In the genomic region with DNA sequence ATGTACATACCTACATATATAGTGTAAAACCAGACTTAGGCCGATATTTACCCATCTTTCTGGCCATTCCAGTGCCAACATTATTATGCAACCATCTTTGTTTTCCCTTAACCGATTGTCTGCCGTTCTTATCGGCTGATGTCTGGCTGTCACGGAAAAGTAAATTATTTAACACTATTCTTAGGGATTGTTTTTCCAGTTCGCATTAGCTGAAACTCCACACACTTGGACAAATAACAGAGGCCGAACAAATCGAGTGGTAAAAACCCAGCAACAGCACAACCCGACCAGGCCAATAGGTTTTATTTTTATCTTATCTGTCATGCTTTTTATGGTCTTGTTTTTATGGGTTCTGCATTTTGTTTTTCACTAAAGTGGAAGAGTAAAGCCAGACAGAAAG, we compare ENCODE assay signal across 1 fruit fly cellular context.
A peak's percentile ranks its signal among the peaks of the same experiment; 100 is the strongest.
TF ChIP-seq lines count a peak whose summit lies in the region.

No protein-coding gene starts in this region.

TF ChIP-seq in whole organism, embryonic, 481 proteins besides CTCF, POLR2A, EP300 and RAD21 (continued from another document):
- TF ChIP-seq CG10543 (GFP tag; optimal IDR thresholded peaks at IDR 0.05; lab: Kevin White, UChicago) (peak; percentile 6), ci (GFP tag; IDR thresholded peaks at IDR 0.05; lab: Robert Waterston, UW) (peak; percentile 25; the same call in 1 of the 3 replicates), jigr1 (GFP tag; IDR thresholded peaks at IDR 0.05; lab: Robert Waterston, UW) (no peak), CG13894 (tag; optimal IDR thresholded peaks at IDR 0.05; lab: Kevin White, UChicago) (peak; percentile 26), CG2199 (GFP tag; IDR thresholded peaks at IDR 0.05; lab: Robert Waterston, UW) (peak; percentile 85), jing (GFP tag; optimal IDR thresholded peaks at IDR 0.05; lab: Kevin White, UChicago) (no peak), CG18262 (tag; optimal IDR thresholded peaks at IDR 0.05; lab: Kevin White, UChicago) (no peak), run (tag; optimal IDR thresholded peaks at IDR 0.05; lab: Kevin White, UChicago) (no peak), sna (GFP tag; IDR thresholded peaks at IDR 0.05; lab: Robert Waterston, UW; ENCODE audit: partially characterized antibody) (no peak), HHEX (GFP tag; optimal IDR thresholded peaks at IDR 0.05; lab: Kevin White, UChicago) (peak; percentile 35), CG4617 (GFP tag; optimal IDR thresholded peaks at IDR 0.05; lab: Kevin White, UChicago; ENCODE audit: borderline replicate concordance) (no peak), tio (GFP tag; optimal IDR thresholded peaks at IDR 0.05; lab: Kevin White, UChicago) (no peak), sr (GFP tag; IDR thresholded peaks at IDR 0.05; lab: Robert Waterston, UW) (no peak), amos (GFP tag; IDR thresholded peaks at IDR 0.05; lab: Robert Waterston, UW; ENCODE audit: partially characterized antibody) (no peak; the same call in 1 of the 2 replicates), lmd (GFP tag; IDR thresholded peaks at IDR 0.05; lab: Robert Waterston, UW) (no peak), C15 (GFP tag; IDR thresholded peaks at IDR 0.05; lab: Robert Waterston, UW) (no peak), ATbp (GFP tag; optimal IDR thresholded peaks at IDR 0.05; lab: Kevin White, UChicago) (no peak), Elba2 (GFP tag; optimal IDR thresholded peaks at IDR 0.05; lab: Kevin White, UChicago) (no peak), CG7928 (GFP tag; optimal IDR thresholded peaks at IDR 0.05; lab: Kevin White, UChicago) (peak; percentile 13), cad (GFP tag; optimal IDR thresholded peaks at IDR 0.05; lab: Kevin White, UChicago) (peak; percentile 18), cwo (GFP tag; optimal IDR thresholded peaks at IDR 0.05; lab: Kevin White, UChicago) (peak; percentile 13), Spps (tag; optimal IDR thresholded peaks at IDR 0.05; lab: Kevin White, UChicago) (no peak), cg (GFP tag; optimal IDR thresholded peaks at IDR 0.05; lab: Kevin White, UChicago) (no peak), Dbx (GFP tag; IDR thresholded peaks at IDR 0.05; lab: Robert Waterston, UW) (no peak; the same call in 2 of the 3 replicates), BtbVII (GFP tag; optimal IDR thresholded peaks at IDR 0.05; lab: Kevin White, UChicago) (peak; percentile 43), CG18011 (GFP tag; optimal IDR thresholded peaks at IDR 0.05; lab: Kevin White, UChicago) (no peak), CG12769 (tag; optimal IDR thresholded peaks at IDR 0.05; lab: Kevin White, UChicago) (peak; percentile 36), Hr39 (optimal IDR thresholded peaks at IDR 0.05; lab: Kevin White, UChicago) (no peak), CG6654 (GFP tag; optimal IDR thresholded peaks at IDR 0.05; lab: Kevin White, UChicago) (no peak), kah (GFP tag; optimal IDR thresholded peaks at IDR 0.05; lab: Kevin White, UChicago) (no peak), Usf (GFP tag; optimal IDR thresholded peaks at IDR 0.05; lab: Kevin White, UChicago) (no peak), Dll (GFP tag; IDR thresholded peaks at IDR 0.05; lab: Robert Waterston, UW; ENCODE audit: partially characterized antibody) (no peak), CG15073 (GFP tag; optimal IDR thresholded peaks at IDR 0.05; lab: Kevin White, UChicago) (no peak), mirr (GFP tag; optimal IDR thresholded peaks at IDR 0.05; lab: Kevin White, UChicago) (peak; percentile 60), CG6791 (GFP tag; IDR thresholded peaks at IDR 0.05; lab: Robert Waterston, UW; ENCODE audit: partially characterized antibody) (no peak), CG6765 (GFP tag; optimal IDR thresholded peaks at IDR 0.05; lab: Kevin White, UChicago) (peak; percentile 18), Med (GFP tag; lab: Kevin White, UChicago) (peak; percentile 66), bigmax (GFP tag; optimal IDR thresholded peaks at IDR 0.05; lab: Kevin White, UChicago) (no peak), CG30020 (tag; optimal IDR thresholded peaks at IDR 0.05; lab: Kevin White, UChicago) (no peak), CG5180 (GFP tag; optimal IDR thresholded peaks at IDR 0.05; lab: Kevin White, UChicago) (peak; percentile 4), CG34376 (GFP tag; optimal IDR thresholded peaks at IDR 0.05; lab: Kevin White, UChicago) (peak; percentile 12), Ets97D (GFP tag; optimal IDR thresholded peaks at IDR 0.05; lab: Kevin White, UChicago) (no peak), Doc3 (GFP tag; IDR thresholded peaks at IDR 0.05; lab: Robert Waterston, UW; ENCODE audit: partially characterized antibody) (no peak), CG2120 (GFP tag; optimal IDR thresholded peaks at IDR 0.05; lab: Kevin White, UChicago) (no peak), CoRest (tag; optimal IDR thresholded peaks at IDR 0.05; lab: Kevin White, UChicago) (no peak), lab (GFP tag; optimal IDR thresholded peaks at IDR 0.05; lab: Kevin White, UChicago) (peak; percentile 53), fd102C (GFP tag; optimal IDR thresholded peaks at IDR 0.05; lab: Kevin White, UChicago) (no peak), HLH4C (GFP tag; IDR thresholded peaks at IDR 0.05; lab: Robert Waterston, UW; ENCODE audit: partially characterized antibody) (no peak), esg (GFP tag; conservative IDR thresholded peaks at IDR 0.05; lab: Robert Waterston, UW) (no peak), fd3F (GFP tag; optimal IDR thresholded peaks at IDR 0.05; lab: Kevin White, UChicago) (no peak), ato (GFP tag; IDR thresholded peaks at IDR 0.05; lab: Robert Waterston, UW; ENCODE audit: partially characterized antibody) (no peak)
